Fruit fly (Drosophila melanogaster) Kc167 (cell line): Measurements from ENCODE around the gene alphaKap4.

Source experiments
- Myc ChIP-seq: fragments of >200 bp; optimal IDR thresholded peaks from 2 replicates; lab custom pipeline; 2017; ENCODE audit warnings: missing external identifiers
- Sin3A ChIP-seq: fragments of >200 bp; optimal IDR thresholded peaks from 2 replicates; lab custom pipeline; 2018; ENCODE audit warnings: missing external identifiers
- h ChIP-seq: fragments of >200 bp; optimal IDR thresholded peaks from 3 replicates; lab custom pipeline; 2018; ENCODE audit warnings: missing external identifiers
- insv ChIP-seq: fragments of >200 bp; optimal IDR thresholded peaks from 3 replicates; lab custom pipeline; 2018; ENCODE audit warnings: missing external identifiers
- psq ChIP-seq: fragments of >200 bp; optimal IDR thresholded peaks from 2 replicates; lab custom pipeline; 2017; ENCODE audit warnings: missing external identifiers
- ttk ChIP-seq: sonication (Bioruptor generic); optimal IDR thresholded peaks from 2 replicates; lab custom pipeline; 2017; ENCODE audit warnings: missing external identifiers

The alphaKap4 gene

DNA sequence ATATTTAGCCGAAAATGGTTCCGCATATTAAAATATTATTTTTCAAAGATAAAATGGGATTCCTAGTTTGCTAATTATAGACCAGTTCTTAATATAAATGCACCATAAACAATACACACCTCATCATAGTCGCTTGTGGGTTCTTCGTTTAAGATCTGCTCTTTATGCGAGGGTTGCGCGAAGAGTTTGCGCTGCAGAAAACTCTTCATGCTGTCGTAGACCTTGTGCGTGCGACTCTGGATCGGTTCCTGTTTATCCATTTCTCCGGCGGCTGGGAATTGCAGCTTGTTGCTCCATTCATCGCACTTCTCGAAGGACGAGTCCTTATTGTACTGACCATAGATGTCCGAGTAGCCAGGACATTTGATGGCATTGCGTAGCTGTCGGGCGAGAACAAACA lies 42.1 kb downstream of the alphaKap4 start:
- TF ChIP-seq psq (lab: Kevin White, UChicago) (no peak), ttk (lab: Kevin White, UChicago) (no peak), h (no peak), Myc (lab: Kevin White, UChicago) (no peak), Sin3A (lab: Kevin White, UChicago) (no peak)

DNA sequence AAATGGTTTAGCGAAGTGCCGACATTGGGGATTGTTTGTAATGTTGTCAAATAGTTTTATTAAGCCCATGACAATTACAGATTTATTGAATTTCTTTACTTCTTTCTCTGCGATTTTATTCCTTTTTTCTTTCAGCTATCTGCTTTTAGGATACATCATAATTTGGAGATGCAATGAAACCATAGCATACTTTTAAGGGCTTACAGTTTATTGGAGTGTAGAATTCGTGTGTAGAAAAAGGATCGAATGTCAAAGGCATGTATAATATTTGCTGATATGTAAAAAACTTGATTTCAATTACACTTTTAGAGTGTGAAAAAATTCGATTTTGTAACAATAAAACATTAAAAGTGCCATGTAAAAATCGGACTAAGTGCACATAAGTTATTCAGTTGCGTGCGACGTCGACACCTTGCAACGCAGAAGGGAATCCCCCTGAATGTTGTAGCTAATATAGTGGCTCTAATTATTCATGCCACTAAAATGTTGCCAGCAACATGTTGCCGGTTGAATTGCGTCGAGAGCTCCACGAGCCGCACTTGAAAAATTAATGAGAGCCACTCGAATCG lies 43.9 kb downstream of the alphaKap4 start:
- TF ChIP-seq Myc (lab: Kevin White, UChicago): no peak
- TF ChIP-seq Sin3A (lab: Kevin White, UChicago): no peak
- no peak for TF ChIP-seq insv (lab: Kevin White, UChicago)
- TF ChIP-seq h: no peak
- no peak for TF ChIP-seq psq (lab: Kevin White, UChicago)
- TF ChIP-seq ttk (lab: Kevin White, UChicago): no peak

DNA sequence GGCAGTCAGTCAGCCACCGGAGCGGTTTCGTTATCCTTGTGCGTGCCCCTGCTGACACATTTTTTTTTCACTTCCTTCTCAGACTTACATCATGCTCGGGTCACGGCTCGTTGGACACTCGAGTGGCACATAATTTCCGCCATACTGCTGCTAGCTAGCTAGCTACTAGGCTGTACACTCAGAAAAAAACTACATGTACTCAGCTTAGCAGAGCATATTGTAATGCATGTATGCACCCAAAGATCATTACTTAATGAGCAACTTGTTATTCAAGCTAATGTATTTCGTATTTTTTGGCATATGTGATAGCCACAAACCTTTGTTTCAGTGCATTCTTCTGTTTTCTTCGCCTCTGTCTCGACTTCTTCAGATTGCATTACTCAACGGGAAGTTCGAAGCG lies 46.4 kb downstream of the alphaKap4 start:
- TF ChIP-seq h (no peak), ttk (lab: Kevin White, UChicago) (no peak), Sin3A (lab: Kevin White, UChicago) (no peak), insv (lab: Kevin White, UChicago) (no peak), psq (lab: Kevin White, UChicago) (no peak)
